Fruit fly (Drosophila melanogaster) whole organism, embryonic: Measurements from ENCODE around the gene CG10581.

Experiments used
- Antp ChIP-seq: fragments of 200-800 bp; sonication (Bioruptor generic); optimal IDR thresholded peaks from 3 replicates; lab custom pipeline; 2016; ENCODE audit warnings: missing biosample characterization, missing genetic modification characterization
- Asciz ChIP-seq: fragments of 200-800 bp; sonication (Bioruptor generic); optimal IDR thresholded peaks from 2 replicates; lab custom pipeline; 2017; ENCODE audit warnings: missing biosample characterization, mild to moderate bottlenecking, missing genetic modification characterization, missing genetic modification reagents
- CG10267 ChIP-seq: fragments of 200-800 bp; sonication (Bioruptor generic); optimal IDR thresholded peaks from 2 replicates; lab custom pipeline; 2018; ENCODE audit warnings: missing biosample characterization, mild to moderate bottlenecking, missing genetic modification characterization, moderate library complexity
- CG10979 ChIP-seq: fragments of 200-800 bp; sonication (Bioruptor generic); optimal IDR thresholded peaks from 2 replicates; lab custom pipeline; 2018; ENCODE audit warnings: missing biosample characterization, mild to moderate bottlenecking, missing genetic modification characterization, moderate library complexity
- CG11504 ChIP-seq: fragments of 200-800 bp; sonication (Bioruptor generic); optimal IDR thresholded peaks from 3 replicates; lab custom pipeline; 2019; ENCODE audit warnings: missing biosample characterization, mild to moderate bottlenecking, missing genetic modification characterization, moderate library complexity
- CG11695 ChIP-seq: fragments of 200-800 bp; sonication (Bioruptor generic); IDR thresholded peaks from 3 replicates; pipeline ENCODE4 v1.3.6; 2022; ENCODE audit warnings: missing biosample characterization, missing genetic modification characterization
- CG13296 ChIP-seq: fragments of 200-800 bp; sonication (Bioruptor generic); optimal IDR thresholded peaks from 3 replicates; lab custom pipeline; 2018; ENCODE audit warnings: missing biosample characterization, mild to moderate bottlenecking, missing genetic modification characterization
- CG13424 ChIP-seq: fragments of 200-800 bp; sonication (Bioruptor generic); optimal IDR thresholded peaks from 2 replicates; lab custom pipeline; 2019; ENCODE audit warnings: missing biosample characterization, mild to moderate bottlenecking, missing genetic modification characterization, moderate library complexity
- CG14710 ChIP-seq: fragments of 200-800 bp; sonication (Bioruptor generic); optimal IDR thresholded peaks from 3 replicates; lab custom pipeline; 2019; ENCODE audit warnings: missing biosample characterization, mild to moderate bottlenecking, missing genetic modification characterization, moderate library complexity
- CG18011 ChIP-seq: fragments of 200-800 bp; sonication (Bioruptor generic); optimal IDR thresholded peaks from 2 replicates; lab custom pipeline; 2017; ENCODE audit warnings: missing biosample characterization, missing genetic modification characterization, mild to moderate bottlenecking, moderate library complexity, missing genotype
- CG18262 ChIP-seq: fragments of 200-800 bp; optimal IDR thresholded peaks from 3 replicates; lab custom pipeline; 2019; ENCODE audit warnings: missing biosample characterization, mild to moderate bottlenecking, missing genetic modification characterization, moderate library complexity
- CG2129 ChIP-seq: fragments of 200-800 bp; sonication (Bioruptor generic); IDR thresholded peaks from 2 replicates; pipeline ENCODE4 v1.3.6; 2022; ENCODE audit warnings: missing biosample characterization, missing genetic modification characterization; ENCODE audit not compliant: partially characterized antibody
- CG2678 ChIP-seq: fragments of 200-800 bp; sonication (Bioruptor generic); optimal IDR thresholded peaks from 3 replicates; lab custom pipeline; 2019; ENCODE audit warnings: missing biosample characterization, mild to moderate bottlenecking, missing genetic modification characterization, moderate library complexity
- CG30403 ChIP-seq: fragments of 200-800 bp; sonication (Bioruptor generic); optimal IDR thresholded peaks from 3 replicates; lab custom pipeline; 2016; ENCODE audit warnings: missing biosample characterization, missing genetic modification characterization
- CG31388 ChIP-seq: fragments of 200-800 bp; sonication (Bioruptor generic); optimal IDR thresholded peaks from 2 replicates; lab custom pipeline; 2016; ENCODE audit warnings: missing biosample characterization, missing genetic modification characterization
- CG31441 ChIP-seq: fragments of 200-800 bp; sonication (Bioruptor generic); IDR thresholded peaks from 2 replicates; pipeline ENCODE4 v1.3.6; 2022; ENCODE audit warnings: missing biosample characterization, missing genetic modification characterization
- CG34376 ChIP-seq: fragments of 200-800 bp; sonication (Bioruptor generic); optimal IDR thresholded peaks from 2 replicates; lab custom pipeline; 2018; ENCODE audit warnings: missing biosample characterization, mild to moderate bottlenecking, missing genetic modification characterization
- CG4404 ChIP-seq: fragments of 200-800 bp; sonication (Bioruptor generic); IDR thresholded peaks from 2 replicates; pipeline ENCODE4 v1.3.6; 2022; ENCODE audit warnings: missing biosample characterization, missing genetic modification characterization
- CG4820 ChIP-seq: fragments of 200-800 bp; sonication (Bioruptor generic); optimal IDR thresholded peaks from 3 replicates; lab custom pipeline; 2016; ENCODE audit warnings: missing biosample characterization, missing genetic modification characterization
- CG8924 ChIP-seq: fragments of 200-800 bp; optimal IDR thresholded peaks from 3 replicates; lab custom pipeline; 2019; ENCODE audit warnings: missing biosample characterization, mild to moderate bottlenecking, missing genetic modification characterization, moderate library complexity
- CG9437 ChIP-seq: fragments of 200-800 bp; sonication (Bioruptor generic); optimal IDR thresholded peaks from 2 replicates; lab custom pipeline; 2018; ENCODE audit warnings: missing biosample characterization, mild to moderate bottlenecking, missing genetic modification characterization
- E2f1 ChIP-seq: fragments of 200-800 bp; sonication (Bioruptor generic); IDR thresholded peaks from 2 replicates; pipeline ENCODE4 v1.3.6; 2022; ENCODE audit warnings: missing biosample characterization, missing genetic modification characterization
- Eip74EF ChIP-seq, 2 experiments: fragments of 200-800 bp in 1 of 2; fragments of >200 bp in 1 of 2; sonication (Bioruptor generic) in 1 of 2; optimal IDR thresholded peaks; 2 replicates each; lab custom pipeline; 2017 to 2019; ENCODE audit warnings: missing biosample characterization in 2 of 2, missing genetic modification characterization in 2 of 2, mild to moderate bottlenecking in 1 of 2, moderate library complexity in 1 of 2
- Ets65A ChIP-seq: fragments of 200-800 bp; sonication (Bioruptor generic); peaks from one replicate; lab custom pipeline; 2016; ENCODE audit warnings: missing biosample characterization, missing genetic modification characterization
- Hr51 ChIP-seq, 2 experiments: fragments of 200-800 bp; sonication (Bioruptor generic); optimal IDR thresholded peaks; 2 replicates in 1 of 2; 3 replicates in 1 of 2; lab custom pipeline; 2016 to 2018; ENCODE audit warnings: missing biosample characterization in 2 of 2, missing genetic modification characterization in 2 of 2, mild to moderate bottlenecking in 1 of 2, moderate library complexity in 1 of 2
- Rfx ChIP-seq: fragments of 200-800 bp; sonication (Bioruptor generic); IDR thresholded peaks from 2 replicates; pipeline ENCODE4 v1.3.6; 2022; ENCODE audit warnings: missing biosample characterization, missing genetic modification characterization
- TFAM ChIP-seq: fragments of 200-800 bp; sonication (Bioruptor generic); optimal IDR thresholded peaks from 2 replicates; lab custom pipeline; 2017; ENCODE audit warnings: missing biosample characterization, missing genetic modification characterization, inconsistent platforms
- Taf1 ChIP-seq: fragments of 200-800 bp; sonication (Bioruptor generic); IDR thresholded peaks from 2 replicates; pipeline ENCODE4 v1.3.6; 2022; ENCODE audit warnings: missing biosample characterization, missing genetic modification characterization
- bbx ChIP-seq: fragments of 200-800 bp; sonication (Bioruptor generic); IDR thresholded peaks from 2 replicates; pipeline ENCODE4 v1.3.6; 2022; ENCODE audit warnings: missing biosample characterization, missing genetic modification characterization; ENCODE audit not compliant: partially characterized antibody
- bigmax ChIP-seq: fragments of 200-800 bp; sonication (Bioruptor generic); optimal IDR thresholded peaks from 2 replicates; lab custom pipeline; 2018; ENCODE audit warnings: missing biosample characterization, mild to moderate bottlenecking, missing genetic modification characterization
- cad ChIP-seq: fragments of >200 bp; optimal IDR thresholded peaks from 2 replicates; lab custom pipeline; 2017; ENCODE audit warnings: missing biosample characterization, missing genetic modification characterization
- chinmo ChIP-seq: fragments of 200-800 bp; sonication (Bioruptor generic); IDR thresholded peaks from 4 replicates; pipeline ENCODE4 v1.3.6; 2022; ENCODE audit warnings: missing biosample characterization, missing genetic modification characterization; ENCODE audit not compliant: partially characterized antibody
- crol ChIP-seq: fragments of 200-800 bp; sonication (Bioruptor generic); IDR thresholded peaks from 2 replicates; pipeline ENCODE4 v1.3.6; 2022; ENCODE audit warnings: missing biosample characterization, missing genetic modification characterization
- dmrt99B ChIP-seq: fragments of 200-800 bp; sonication (Bioruptor generic); optimal IDR thresholded peaks from 2 replicates; lab custom pipeline; 2018; ENCODE audit warnings: missing biosample characterization, mild to moderate bottlenecking, missing genetic modification characterization, moderate library complexity
- esg ChIP-seq: fragments of 200-800 bp; sonication (Bioruptor generic); conservative IDR thresholded peaks from 2 replicates; pipeline ENCODE4 v1.3.6; 2022; ENCODE audit warnings: missing biosample characterization, missing genetic modification characterization
- ewg ChIP-seq: fragments of 200-800 bp; sonication (Bioruptor generic); optimal IDR thresholded peaks from 3 replicates; lab custom pipeline; 2017; ENCODE audit warnings: mild to moderate bottlenecking, missing biosample characterization, missing genetic modification reagents, missing genetic modification characterization
- fu2 ChIP-seq: fragments of 200-800 bp; sonication (Bioruptor generic); optimal IDR thresholded peaks from 2 replicates; lab custom pipeline; 2016; ENCODE audit warnings: missing biosample characterization, missing genetic modification characterization
- gce ChIP-seq: fragments of 200-800 bp; sonication (Bioruptor generic); IDR thresholded peaks from 3 replicates; pipeline ENCODE4 v1.3.6; 2022; ENCODE audit warnings: missing biosample characterization, missing genetic modification characterization
- gem ChIP-seq: fragments of 200-800 bp; sonication (Bioruptor generic); optimal IDR thresholded peaks from 2 replicates; lab custom pipeline; 2019; ENCODE audit warnings: missing biosample characterization, mild to moderate bottlenecking, missing genetic modification characterization, moderate library complexity
- ham ChIP-seq: fragments of 200-800 bp; sonication (Bioruptor generic); IDR thresholded peaks from 2 replicates; pipeline ENCODE4 v1.3.6; 2022; ENCODE audit warnings: missing biosample characterization, missing genetic modification characterization
- kni ChIP-seq: fragments of 200-800 bp; sonication (Bioruptor generic); optimal IDR thresholded peaks from 3 replicates; lab custom pipeline; 2017; ENCODE audit warnings: mild to moderate bottlenecking, missing biosample characterization, missing genetic modification reagents, missing genetic modification characterization
- lab ChIP-seq: fragments of 200-800 bp; sonication (Bioruptor generic); optimal IDR thresholded peaks from 3 replicates; lab custom pipeline; 2017; ENCODE audit warnings: missing biosample characterization, missing genetic modification characterization, mild to moderate bottlenecking, moderate library complexity, missing genetic modification reagents
- lilli ChIP-seq: fragments of 200-800 bp; sonication (Bioruptor generic); optimal IDR thresholded peaks from 3 replicates; lab custom pipeline; 2016; ENCODE audit warnings: missing biosample characterization, missing genetic modification characterization
- lola ChIP-seq, 3 experiments: fragments of >200 bp in 2 of 3; fragments of 200-800 bp in 1 of 3; sonication (Bioruptor generic) in 1 of 3; optimal IDR thresholded peaks; 2 replicates each; lab custom pipeline; 2017 to 2019; ENCODE audit warnings: missing biosample characterization in 3 of 3, missing genetic modification characterization in 3 of 3, mild to moderate bottlenecking in 1 of 3, moderate library complexity in 1 of 3
- otp ChIP-seq: fragments of 200-800 bp; sonication (Bioruptor generic); IDR thresholded peaks from 3 replicates; pipeline ENCODE4, ENCODE4 v1.3.6; 2022; ENCODE audit warnings: missing biosample characterization, missing genetic modification characterization
- row ChIP-seq: fragments of 200-800 bp; sonication (Bioruptor generic); IDR thresholded peaks from 3 replicates; pipeline ENCODE4 v1.3.6; 2022; ENCODE audit warnings: missing biosample characterization, missing genetic modification characterization
- scrt ChIP-seq: fragments of 200-800 bp; sonication (Bioruptor generic); optimal IDR thresholded peaks from 2 replicates; lab custom pipeline; 2018; ENCODE audit warnings: missing biosample characterization, mild to moderate bottlenecking, missing genetic modification characterization, moderate library complexity

Gene CG10581

DNA sequence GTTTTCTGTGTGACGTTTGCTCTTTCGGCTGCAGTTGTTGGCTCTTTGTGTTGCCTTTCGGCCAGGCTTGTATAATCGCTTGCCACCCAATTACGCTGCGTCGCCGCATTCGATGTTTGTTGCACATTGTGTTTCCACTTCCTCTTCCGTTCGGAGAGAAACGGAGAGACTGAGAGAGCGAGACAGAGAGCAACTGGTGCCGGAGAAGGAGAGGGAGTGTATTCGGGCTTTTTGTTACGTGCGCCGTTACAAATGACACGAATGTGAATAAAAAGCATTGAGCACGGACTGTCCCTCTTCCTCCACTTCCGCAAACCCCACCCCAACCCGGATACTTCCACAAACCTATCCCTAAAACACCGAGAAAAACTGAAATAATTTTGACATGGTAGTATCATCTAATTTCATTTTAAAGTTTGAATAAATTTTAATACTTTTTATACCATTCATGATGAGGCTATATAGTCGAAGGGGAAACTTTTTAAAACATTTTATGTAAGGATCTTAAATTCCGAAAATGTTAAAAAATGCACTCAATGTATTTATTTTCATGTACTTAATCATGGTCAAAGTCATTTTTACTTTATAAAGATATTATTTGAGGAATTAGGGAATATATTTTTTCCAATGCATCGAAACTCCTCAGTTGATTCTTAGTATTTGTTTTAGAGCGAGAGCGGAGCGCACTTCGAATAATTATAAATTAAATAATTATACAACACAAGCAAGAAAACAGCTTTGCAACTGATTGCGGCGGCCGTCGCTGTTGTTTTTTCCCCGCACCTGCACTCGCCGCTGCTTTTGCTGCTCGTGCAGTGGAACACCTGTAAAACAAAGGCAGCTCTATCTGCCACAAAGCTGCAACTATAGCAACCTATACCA lies 26.4 kb upstream of the CG10581 start:
- TF ChIP-seq Hr51 (GFP tag; optimal IDR thresholded peaks at IDR 0.05; lab: Kevin White, UChicago) (peak in 1 of 2 experiments; percentile 44), E2f1 (GFP tag; lab: Robert Waterston, UW) (no peak), crol (GFP tag; lab: Robert Waterston, UW) (peak; percentile 67), Ets65A (GFP tag; lab: Kevin White, UChicago) (no peak), Asciz (GFP tag; lab: Kevin White, UChicago) (peak; percentile 42), CG13296 (GFP tag; lab: Kevin White, UChicago) (no peak), cad (no peak), CG30403 (peak; percentile 23), kni (GFP tag; lab: Kevin White, UChicago) (no peak), esg (GFP tag; lab: Robert Waterston, UW) (no peak), CG11504 (peak; percentile 57), gce (GFP tag; lab: Robert Waterston, UW) (no peak), scrt (GFP tag; lab: Kevin White, UChicago) (peak; percentile 2), Rfx (GFP tag; lab: Robert Waterston, UW) (no peak), Taf1 (no peak), chinmo (GFP tag; lab: Robert Waterston, UW) (0 out of 4 replicates have a peak, but pooled peaks have one; percentile 30), bigmax (GFP tag; lab: Kevin White, UChicago) (no peak), CG2678 (tag; lab: Kevin White, UChicago) (peak; percentile 27), otp (no peak), CG2129 (GFP tag; lab: Robert Waterston, UW) (no peak), CG18011 (GFP tag; lab: Kevin White, UChicago) (no peak), ewg (no peak), CG4404 (no peak), lola (GFP tag; optimal IDR thresholded peaks at IDR 0.05; lab: Kevin White, UChicago) (peak in 1 of 3 experiments; percentile 20), gem (tag; lab: Kevin White, UChicago) (peak; percentile 66), CG18262 (tag; lab: Kevin White, UChicago) (peak; percentile 61), CG13424 (tag; lab: Kevin White, UChicago) (peak; percentile 11), dmrt99B (tag; lab: Kevin White, UChicago) (peak; percentile 40), CG11695 (0 out of 3 replicates have a peak, but pooled peaks have one; percentile 7), CG34376 (GFP tag; lab: Kevin White, UChicago) (no peak), CG10267 (peak; percentile 15), lab (GFP tag; lab: Kevin White, UChicago) (peak; percentile 14), Eip74EF (GFP tag; optimal IDR thresholded peaks at IDR 0.05; lab: Kevin White, UChicago) (peak in 1 of 2 experiments; percentile 71), fu2 (GFP tag; lab: Kevin White, UChicago) (no peak), CG9437 (GFP tag; lab: Kevin White, UChicago) (no peak), CG14710 (tag; lab: Kevin White, UChicago) (peak; percentile 16), TFAM (GFP tag; lab: Kevin White, UChicago) (no peak), row (GFP tag; lab: Robert Waterston, UW) (0 out of 3 replicates have a peak, but pooled peaks have one; percentile 17), lilli (GFP tag; lab: Kevin White, UChicago) (no peak), Antp (GFP tag; lab: Kevin White, UChicago) (no peak), CG10979 (tag; lab: Kevin White, UChicago) (peak; percentile 41), bbx (GFP tag; lab: Robert Waterston, UW) (no peak), CG31388 (no peak), CG8924 (peak; percentile 24), CG31441 (GFP tag; lab: Robert Waterston, UW) (peak; percentile 53), CG4820 (no peak), ham (no peak)
